Fruit fly (Drosophila melanogaster): ENCODE results near the gene Hipk.

Gene Hipk

dm6 chr3L:615425-616046, 72.7 kb downstream of the Hipk start (continued):
- peak; percentile 82 for TF ChIP-seq bab2 (GFP tag; optimal IDR thresholded peaks at IDR 0.05)
- TF ChIP-seq CG12155 (GFP tag; optimal IDR thresholded peaks at IDR 0.05): peak; percentile 77
- TF ChIP-seq CG7271 (tag; optimal IDR thresholded peaks at IDR 0.05): peak; percentile 15
- TF ChIP-seq nerfin-1 (tag; optimal IDR thresholded peaks at IDR 0.05): peak; percentile 68
- TF ChIP-seq CG2116 (GFP tag; optimal IDR thresholded peaks at IDR 0.05): peak; percentile 20
- TF ChIP-seq CG15011 (GFP tag; optimal IDR thresholded peaks at IDR 0.05): peak; percentile 65
- TF ChIP-seq wek (GFP tag; optimal IDR thresholded peaks at IDR 0.05): peak; percentile 26
- peak; percentile 92 for TF ChIP-seq CG17328 (GFP tag; IDR thresholded peaks at IDR 0.05)
- TF ChIP-seq Dll (GFP tag; IDR thresholded peaks at IDR 0.05; ENCODE audit: partially characterized antibody): no peak
- peak; percentile 81 to 85 for TF ChIP-seq dpn (GFP tag; optimal IDR thresholded peaks at IDR 0.05)
- peak; percentile 22 for TF ChIP-seq ac (GFP tag; optimal IDR thresholded peaks at IDR 0.05)
- TF ChIP-seq tna (GFP tag; IDR thresholded peaks at IDR 0.05; ENCODE audit: partially characterized antibody): no peak
- TF ChIP-seq nerfin-2 (GFP tag; IDR thresholded peaks at IDR 0.05; ENCODE audit: partially characterized antibody): no peak
- peak; percentile 57; the same call in 1 of the 2 replicates for TF ChIP-seq gsb (GFP tag; IDR thresholded peaks at IDR 0.05)
- peak; percentile 83 for TF ChIP-seq tin (GFP tag; optimal IDR thresholded peaks at IDR 0.05)
- no peak for TF ChIP-seq bigmax (GFP tag; optimal IDR thresholded peaks at IDR 0.05)
- TF ChIP-seq dm (GFP tag; optimal IDR thresholded peaks at IDR 0.05): peak; percentile 57
- TF ChIP-seq Asciz (GFP tag; optimal IDR thresholded peaks at IDR 0.05): peak; percentile 89
- TF ChIP-seq crc (GFP tag; optimal IDR thresholded peaks at IDR 0.05): peak; percentile 69
- peak; percentile 76 for TF ChIP-seq Rfx (GFP tag; IDR thresholded peaks at IDR 0.05)
- TF ChIP-seq Adf1 (GFP tag; IDR thresholded peaks at IDR 0.05): 0 out of 2 replicates have a peak, but pooled peaks have one; percentile 10
- peak; percentile 93 for TF ChIP-seq Sox102F (GFP tag; optimal IDR thresholded peaks at IDR 0.05)
- TF ChIP-seq CG6689 (GFP tag; IDR thresholded peaks at IDR 0.05): peak; percentile 92
- peak; percentile 74 for TF ChIP-seq sob (GFP tag; IDR thresholded peaks at IDR 0.05)
- TF ChIP-seq CG17385 (GFP tag; optimal IDR thresholded peaks at IDR 0.05): peak; percentile 76
- no peak for TF ChIP-seq Hand (GFP tag; optimal IDR thresholded peaks at IDR 0.05)
- no peak for TF ChIP-seq CG7928 (GFP tag; optimal IDR thresholded peaks at IDR 0.05)
- TF ChIP-seq CG10979 (tag; optimal IDR thresholded peaks at IDR 0.05): peak; percentile 92
- peak; percentile 89 for TF ChIP-seq Hr3 (GFP tag; optimal IDR thresholded peaks at IDR 0.05)
- peak; percentile 86 for TF ChIP-seq CG4730 (GFP tag; IDR thresholded peaks at IDR 0.05)
- peak; percentile 74 for TF ChIP-seq lilli (GFP tag; optimal IDR thresholded peaks at IDR 0.05)
- TF ChIP-seq rib (GFP tag; IDR thresholded peaks at IDR 0.05): no peak
- peak; percentile 85 for TF ChIP-seq CG18599 (GFP tag; optimal IDR thresholded peaks at IDR 0.05)
- peak; percentile 77 for TF ChIP-seq CG13296 (GFP tag; optimal IDR thresholded peaks at IDR 0.05)
- TF ChIP-seq Fer1 (GFP tag; optimal IDR thresholded peaks at IDR 0.05): peak; percentile 89
- TF ChIP-seq Nf-YC (tag; optimal IDR thresholded peaks at IDR 0.05): peak; percentile 13
- TF ChIP-seq CG7372 (GFP tag; IDR thresholded peaks at IDR 0.05): peak; percentile 79
- TF ChIP-seq zfh1 (GFP tag; IDR thresholded peaks at IDR 0.05): peak; percentile 90
- TF ChIP-seq wor (GFP tag; IDR thresholded peaks at IDR 0.05): peak; percentile 85
- peak; percentile 87 for TF ChIP-seq Nf-YA (GFP tag; IDR thresholded peaks at IDR 0.05)
- TF ChIP-seq BEAF-32 (GFP tag; optimal IDR thresholded peaks at IDR 0.05): no peak
- no peak for TF ChIP-seq abd-A (tag; optimal IDR thresholded peaks at IDR 0.05)
- no peak for TF ChIP-seq CG17912 (GFP tag; optimal IDR thresholded peaks at IDR 0.05)
- peak; percentile 81 for TF ChIP-seq fd64A (GFP tag; optimal IDR thresholded peaks at IDR 0.05)
- peak; percentile 76 for TF ChIP-seq CG3065 (GFP tag; optimal IDR thresholded peaks at IDR 0.05)
- no peak for TF ChIP-seq insv (GFP tag; optimal IDR thresholded peaks at IDR 0.05)
- TF ChIP-seq Dref (GFP tag; IDR thresholded peaks at IDR 0.05): no peak
- TF ChIP-seq CG7963 (GFP tag; IDR thresholded peaks at IDR 0.05; ENCODE audit: partially characterized antibody): no peak
- peak; percentile 35 for TF ChIP-seq HLH54F (GFP tag; optimal IDR thresholded peaks at IDR 0.05)
- no peak for TF ChIP-seq br (optimal IDR thresholded peaks at IDR 0.05)

Measured in whole organism, embryonic.